Fruit fly (Drosophila melanogaster) whole organism, wandering third instar larva: ENCODE measurements around the gene mus301.

Experiments used
- Abd-B ChIP-seq: fragments of >200 bp; optimal IDR thresholded peaks from 2 replicates; lab custom pipeline; 2017; ENCODE audit warnings: missing biosample characterization, missing genetic modification characterization
- CG32264 ChIP-seq: fragments of 200-800 bp; sonication (Bioruptor generic); optimal IDR thresholded peaks from 2 replicates; lab custom pipeline; 2016; ENCODE audit warnings: missing biosample characterization, missing genetic modification characterization
- CG9705 ChIP-seq: fragments of 200-800 bp; sonication (Bioruptor generic); optimal IDR thresholded peaks from 2 replicates; lab custom pipeline; 2018; ENCODE audit warnings: missing biosample characterization, mild to moderate bottlenecking, missing genetic modification characterization
- CrebA ChIP-seq: fragments of 200-800 bp; sonication (Bioruptor generic); optimal IDR thresholded peaks from 2 replicates; lab custom pipeline; 2016; ENCODE audit warnings: missing biosample characterization, mild to moderate bottlenecking, missing genetic modification characterization, borderline replicate concordance
- Dfd ChIP-seq: fragments of >200 bp; optimal IDR thresholded peaks from 2 replicates; lab custom pipeline; 2017; ENCODE audit warnings: missing biosample characterization, missing genetic modification characterization
- Dif ChIP-seq: fragments of 200-275, 200-300 bp; sonication (Bioruptor generic); optimal IDR thresholded peaks from 2 replicates; lab custom pipeline; 2018; ENCODE audit warnings: missing biosample characterization, missing genetic modification characterization; ENCODE audit not compliant: partially characterized antibody
- GATAd ChIP-seq: sonication (Bioruptor generic); optimal IDR thresholded peaks from 2 replicates; lab custom pipeline; 2016; ENCODE audit warnings: missing biosample characterization, missing genetic modification characterization
- HLH106 ChIP-seq: fragments of 200-800 bp; optimal IDR thresholded peaks from 3 replicates; lab custom pipeline; 2019; ENCODE audit warnings: missing biosample characterization, mild to moderate bottlenecking, missing genetic modification characterization, moderate library complexity
- Hnf4 ChIP-seq: fragments of 200-800 bp; sonication (Bioruptor generic); optimal IDR thresholded peaks from 2 replicates; lab custom pipeline; 2016; ENCODE audit warnings: missing biosample characterization, mild to moderate bottlenecking, missing genetic modification characterization
- Hr78 ChIP-seq: fragments of >200 bp; optimal IDR thresholded peaks from 2 replicates; lab custom pipeline; 2017; ENCODE audit warnings: missing biosample characterization, missing genetic modification characterization
- Hr83 ChIP-seq: fragments of 200-300 bp; sonication (Bioruptor generic); optimal IDR thresholded peaks from 2 replicates; lab custom pipeline; 2016; ENCODE audit warnings: missing biosample characterization, mild to moderate bottlenecking, missing genetic modification characterization, moderate library complexity; ENCODE audit not compliant: poor library complexity, severe bottlenecking
- Jra ChIP-seq: sonication (Bioruptor generic); optimal IDR thresholded peaks from 2 replicates; lab custom pipeline; 2016; ENCODE audit warnings: missing biosample characterization, missing genetic modification characterization
- Mio ChIP-seq: sonication (Bioruptor generic); optimal IDR thresholded peaks from 2 replicates; lab custom pipeline; 2016; ENCODE audit warnings: missing biosample characterization, missing genetic modification characterization
- Myc ChIP-seq: fragments of >200 bp; optimal IDR thresholded peaks from 2 replicates; lab custom pipeline; 2017
- N ChIP-seq: fragments of >200 bp; optimal IDR thresholded peaks from 2 replicates; lab custom pipeline; 2018; ENCODE audit warnings: missing biosample characterization, missing external identifiers, missing genetic modification characterization
- OdsH ChIP-seq: fragments of 200-800 bp; sonication (Bioruptor generic); optimal IDR thresholded peaks from 2 replicates; lab custom pipeline; 2016; ENCODE audit warnings: missing biosample characterization, mild to moderate bottlenecking, missing genetic modification characterization
- Rel ChIP-seq, 2 experiments: fragments of 200-800 bp; sonication (Bioruptor generic) in 1 of 2; optimal IDR thresholded peaks; 2 replicates in 1 of 2; 3 replicates in 1 of 2; lab custom pipeline; 2016 to 2019; ENCODE audit warnings: mild to moderate bottlenecking in 2 of 2, missing biosample characterization in 2 of 2, missing genetic modification characterization in 2 of 2, moderate library complexity in 1 of 2
- Sp1 ChIP-seq: fragments of 200-800 bp; sonication (Bioruptor generic); optimal IDR thresholded peaks from 3 replicates; lab custom pipeline; 2019; ENCODE audit warnings: missing biosample characterization, mild to moderate bottlenecking, missing genetic modification characterization, moderate library complexity
- Vsx2 ChIP-seq: fragments of 200-300, 225-300 bp; sonication (Bioruptor generic); optimal IDR thresholded peaks from 2 replicates; lab custom pipeline; 2018; ENCODE audit warnings: missing biosample characterization, missing genetic modification characterization; ENCODE audit not compliant: partially characterized antibody
- br ChIP-seq: fragments of 200-800 bp; sonication (Bioruptor generic); optimal IDR thresholded peaks from 2 replicates; lab custom pipeline; 2016; ENCODE audit warnings: missing biosample characterization, missing genetic modification characterization
- brk ChIP-seq: fragments of 200-800 bp; sonication (Bioruptor generic); optimal IDR thresholded peaks from 2 replicates; lab custom pipeline; 2016; ENCODE audit warnings: missing biosample characterization, mild to moderate bottlenecking, missing genetic modification characterization
- dl ChIP-seq, 2 experiments: fragments of 175-275, 200-275 bp in 1 of 2; fragments of 200-275 bp in 1 of 2; sonication (Bioruptor generic); optimal IDR thresholded peaks; lab custom pipeline; 2018; ENCODE audit warnings: mild to moderate bottlenecking in 2 of 2, missing biosample characterization in 2 of 2, missing genetic modification characterization in 2 of 2, moderate library complexity in 2 of 2; ENCODE audit not compliant: partially characterized antibody in 2 of 2, insufficient read depth in 1 of 2
- dmrt93B ChIP-seq: fragments of 200-800 bp; sonication (Bioruptor generic); optimal IDR thresholded peaks from 2 replicates; lab custom pipeline; 2018; ENCODE audit warnings: missing biosample characterization, mild to moderate bottlenecking, missing genetic modification characterization
- dsf ChIP-seq: sonication (Bioruptor generic); optimal IDR thresholded peaks from 2 replicates; lab custom pipeline; 2016; ENCODE audit warnings: missing biosample characterization, missing genetic modification characterization, borderline replicate concordance
- ey ChIP-seq: fragments of 200-800 bp; sonication (Bioruptor generic); optimal IDR thresholded peaks from 2 replicates; lab custom pipeline; 2016; ENCODE audit warnings: missing biosample characterization, missing genetic modification characterization
- foxo ChIP-seq, 2 experiments: fragments of 200-800 bp; sonication (Bioruptor generic); optimal IDR thresholded peaks; 2 replicates in 1 of 2; 3 replicates in 1 of 2; lab custom pipeline; 2016 to 2017; ENCODE audit warnings: missing biosample characterization in 2 of 2, missing genetic modification characterization in 2 of 2
- fru ChIP-seq: fragments of 200-800 bp; sonication (Bioruptor generic); optimal IDR thresholded peaks from 3 replicates; lab custom pipeline; 2016; ENCODE audit warnings: missing biosample characterization, mild to moderate bottlenecking, missing genetic modification characterization
- h ChIP-seq: fragments of 200-800 bp; sonication (Bioruptor generic); optimal IDR thresholded peaks from 3 replicates; lab custom pipeline; 2016; ENCODE audit warnings: missing biosample characterization, mild to moderate bottlenecking, missing genetic modification characterization
- jim ChIP-seq: fragments of 175-275, 200-325 bp; sonication (Bioruptor generic); optimal IDR thresholded peaks from 2 replicates; lab custom pipeline; 2016; ENCODE audit warnings: missing biosample characterization, mild to moderate bottlenecking, missing genetic modification characterization
- lola ChIP-seq: fragments of >200 bp; optimal IDR thresholded peaks from 2 replicates; lab custom pipeline; 2017; ENCODE audit warnings: missing biosample characterization, missing genetic modification characterization
- pan ChIP-seq: fragments of >200 bp; optimal IDR thresholded peaks from 2 replicates; lab custom pipeline; 2017
- psq ChIP-seq: fragments of 200-800 bp; sonication (Bioruptor generic); optimal IDR thresholded peaks from 3 replicates; lab custom pipeline; 2017; ENCODE audit warnings: missing biosample characterization, mild to moderate bottlenecking, missing genetic modification characterization, moderate library complexity
- rgr ChIP-seq: fragments of 200-800 bp; sonication (Bioruptor generic); optimal IDR thresholded peaks from 3 replicates; lab custom pipeline; 2016; ENCODE audit warnings: missing biosample characterization, mild to moderate bottlenecking, missing genetic modification characterization
- sage ChIP-seq: fragments of 200-800 bp; sonication (Bioruptor generic); optimal IDR thresholded peaks from 2 replicates; lab custom pipeline; 2016; ENCODE audit warnings: missing biosample characterization, mild to moderate bottlenecking, missing genetic modification characterization
- sv ChIP-seq: fragments of 200-800 bp; sonication (Bioruptor generic); optimal IDR thresholded peaks from 3 replicates; lab custom pipeline; 2016; ENCODE audit warnings: missing biosample characterization, missing genetic modification characterization
- tai ChIP-seq: sonication (Bioruptor generic); optimal IDR thresholded peaks from 2 replicates; lab custom pipeline; 2016; ENCODE audit warnings: missing biosample characterization, missing genetic modification characterization
- usp ChIP-seq: fragments of >200 bp; optimal IDR thresholded peaks from 2 replicates; lab custom pipeline; 2017; ENCODE audit warnings: missing biosample characterization, missing genetic modification characterization
- woc ChIP-seq: sonication (Bioruptor generic); optimal IDR thresholded peaks from 2 replicates; lab custom pipeline; 2016; ENCODE audit warnings: missing biosample characterization, mild to moderate bottlenecking, missing genetic modification characterization

mus301 gene

dm6 chr3L:8093553-8093952, 44.1 kb upstream of the mus301 start:
- no peak for TF ChIP-seq h (GFP tag; lab: Kevin White, UChicago)
- TF ChIP-seq fru (GFP tag; lab: Kevin White, UChicago), result peak; percentile 11
- TF ChIP-seq Abd-B (GFP tag; lab: Kevin White, UChicago), result no peak
- no peak for TF ChIP-seq Sp1 (GFP tag; lab: Kevin White, UChicago)
- no peak for TF ChIP-seq GATAd
- no peak for TF ChIP-seq Jra (GFP tag; lab: Kevin White, UChicago)
- TF ChIP-seq woc (GFP tag; lab: Kevin White, UChicago), result no peak
- TF ChIP-seq jim, result no peak
- peak; percentile 16 for TF ChIP-seq br (GFP tag; lab: Kevin White, UChicago)
- no peak for TF ChIP-seq CG9705 (GFP tag; lab: Kevin White, UChicago)
- no peak for TF ChIP-seq Mio
- no peak for TF ChIP-seq N (GFP tag; lab: Kevin White, UChicago)
- TF ChIP-seq Hr83, result no peak
- TF ChIP-seq rgr, result no peak
- no peak for TF ChIP-seq CG32264 (GFP tag; lab: Kevin White, UChicago)
- TF ChIP-seq Rel (GFP tag; optimal IDR thresholded peaks at IDR 0.05; lab: Kevin White, UChicago), result no peak
- TF ChIP-seq Rel (tag; optimal IDR thresholded peaks at IDR 0.05; lab: Kevin White, UChicago), result peak; percentile 92
- TF ChIP-seq, all 38 proteins: peak for 3

dm6 chr3L:8094652-8095129, 42.9 kb upstream of the mus301 start:
- TF ChIP-seq Hr83, result peak; percentile 30
- TF ChIP-seq Hnf4 (GFP tag; lab: Kevin White, UChicago), result no peak
- no peak for TF ChIP-seq sage
- no peak for TF ChIP-seq dsf (GFP tag; lab: Kevin White, UChicago)
- TF ChIP-seq Dif (GFP tag; lab: Kevin White, UChicago), result no peak
- TF ChIP-seq pan (lab: Kevin White, UChicago), result no peak
- peak in 1 of 2 experiments; percentile 26 for TF ChIP-seq foxo (GFP tag; optimal IDR thresholded peaks at IDR 0.05; lab: Kevin White, UChicago)
- no peak for TF ChIP-seq Rel (GFP tag; optimal IDR thresholded peaks at IDR 0.05; lab: Kevin White, UChicago)
- TF ChIP-seq Rel (tag; optimal IDR thresholded peaks at IDR 0.05; lab: Kevin White, UChicago), result peak; percentile 63
- no peak for TF ChIP-seq Dfd
- TF ChIP-seq HLH106 (tag; lab: Kevin White, UChicago), result peak; percentile 11
- TF ChIP-seq Myc (lab: Kevin White, UChicago), result no peak
- no peak for TF ChIP-seq OdsH (GFP tag; lab: Kevin White, UChicago)
- no peak for TF ChIP-seq h (GFP tag; lab: Kevin White, UChicago)
- no peak for TF ChIP-seq dmrt93B (GFP tag; lab: Kevin White, UChicago)
- no peak for TF ChIP-seq Hr78
- peak; percentile 13 for TF ChIP-seq rgr
- TF ChIP-seq jim, result no peak
- no peak for TF ChIP-seq fru (GFP tag; lab: Kevin White, UChicago)
- TF ChIP-seq br (GFP tag; lab: Kevin White, UChicago), result no peak
- no peak for TF ChIP-seq lola (GFP tag; lab: Kevin White, UChicago)
- no peak for TF ChIP-seq usp (GFP tag; lab: Kevin White, UChicago)
- TF ChIP-seq dl (GFP tag; optimal IDR thresholded peaks at IDR 0.05; lab: Kevin White, UChicago; ENCODE audit: insufficient read depth in 1 of 2, partially characterized antibody in 2 of 2), result no peak
- TF ChIP-seq ey (GFP tag; lab: Kevin White, UChicago), result no peak

- no peak for TF ChIP-seq dl (GFP tag; optimal IDR thresholded peaks at IDR 0.05; lab: Kevin White, UChicago; ENCODE audit: insufficient read depth in 1 of 2, partially characterized antibody in 2 of 2)
- TF ChIP-seq CG32264 (GFP tag; lab: Kevin White, UChicago), result peak; percentile 19
- TF ChIP-seq dsf (GFP tag; lab: Kevin White, UChicago), result no peak
- TF ChIP-seq sv, result peak; percentile 87
- peak; percentile 83 for TF ChIP-seq Hnf4 (GFP tag; lab: Kevin White, UChicago)
- TF ChIP-seq brk (GFP tag; lab: Kevin White, UChicago), result peak; percentile 73
- TF ChIP-seq ey (GFP tag; lab: Kevin White, UChicago), result peak; percentile 79
- no peak for TF ChIP-seq GATAd
- TF ChIP-seq Jra (GFP tag; lab: Kevin White, UChicago), result peak; percentile 53
- TF ChIP-seq Dfd, result no peak
- TF ChIP-seq psq (GFP tag; lab: Kevin White, UChicago), result peak; percentile 92
- TF ChIP-seq CG9705 (GFP tag; lab: Kevin White, UChicago), result peak; percentile 90
- TF ChIP-seq Dif (GFP tag; lab: Kevin White, UChicago), result no peak
- no peak for TF ChIP-seq lola (GFP tag; lab: Kevin White, UChicago)
- no peak for TF ChIP-seq usp (GFP tag; lab: Kevin White, UChicago)
- TF ChIP-seq sage, result peak; percentile 15
- TF ChIP-seq Myc (lab: Kevin White, UChicago), result no peak
- no peak for TF ChIP-seq Vsx2 (GFP tag; lab: Kevin White, UChicago)
- peak; percentile 94 for TF ChIP-seq rgr
- no peak for TF ChIP-seq N (GFP tag; lab: Kevin White, UChicago)
- TF ChIP-seq Hr78, result no peak
- TF ChIP-seq foxo (GFP tag; optimal IDR thresholded peaks at IDR 0.05; lab: Kevin White, UChicago), result peak in 1 of 2 experiments; percentile 95
- TF ChIP-seq OdsH (GFP tag; lab: Kevin White, UChicago), result peak; percentile 94
- no peak for TF ChIP-seq jim
- peak; percentile 91 for TF ChIP-seq Sp1 (GFP tag; lab: Kevin White, UChicago)
- peak; percentile 93 for TF ChIP-seq h (GFP tag; lab: Kevin White, UChicago)
- peak; percentile 89 for TF ChIP-seq dmrt93B (GFP tag; lab: Kevin White, UChicago)
- TF ChIP-seq woc (GFP tag; lab: Kevin White, UChicago), result peak; percentile 55
- no peak for TF ChIP-seq Hr83
- TF ChIP-seq HLH106 (tag; lab: Kevin White, UChicago), result peak; percentile 91
- TF ChIP-seq fru (GFP tag; lab: Kevin White, UChicago), result peak; percentile 92
- TF ChIP-seq br (GFP tag; lab: Kevin White, UChicago), result peak; percentile 78
- TF ChIP-seq CrebA (GFP tag; lab: Kevin White, UChicago), result peak; percentile 76
- TF ChIP-seq Mio, result peak; percentile 20
- no peak for TF ChIP-seq pan (lab: Kevin White, UChicago)
- TF ChIP-seq Rel (GFP tag; optimal IDR thresholded peaks at IDR 0.05; lab: Kevin White, UChicago), result peak; percentile 47
- TF ChIP-seq Rel (tag; optimal IDR thresholded peaks at IDR 0.05; lab: Kevin White, UChicago), result peak; percentile 43
- TF ChIP-seq tai (GFP tag; lab: Kevin White, UChicago), result no peak
- no peak for TF ChIP-seq Abd-B (GFP tag; lab: Kevin White, UChicago)
Measured at dm6 chr3L:8096106-8096558, 41.5 kb upstream of the mus301 start.
